Worm (Caenorhabditis elegans): ENCODE results near the gene R10D12.8.

Gene R10D12.8

ce11 chrV:13909400-13909799 is 43.7 kb downstream of the R10D12.8 start, which contains the start of gene C06B3.7 (continued):
- TF ChIP-seq nhr-47 (tag; optimal IDR thresholded peaks at IDR 0.05) (peak; percentile 83), pqm-1 (tag; optimal IDR thresholded peaks at IDR 0.05) (peak; percentile 46), lsy-2 (tag; optimal IDR thresholded peaks at IDR 0.05) (peak; percentile 74 to 85), ztf-4 (tag; optimal IDR thresholded peaks at IDR 0.05) (peak; percentile 81), nhr-28 (tag; optimal IDR thresholded peaks at IDR 0.05) (no peak), tbx-2 (tag; optimal IDR thresholded peaks at IDR 0.05) (peak; percentile 75), nhr-19 (GFP tag; conservative IDR thresholded peaks at IDR 0.05) (peak; percentile 96), aly-2 (tag; optimal IDR thresholded peaks at IDR 0.05) (no peak), ceh-88 (GFP tag; IDR thresholded peaks at IDR 0.05) (peak; percentile 33; the same call in 1 of the 2 replicates), skn-1 (tag; optimal IDR thresholded peaks at IDR 0.05) (peak; percentile 84), ceh-90 (tag; optimal IDR thresholded peaks at IDR 0.05) (peak; percentile 26)

ce11 chrV:13908916-13909176 is 44.2 kb downstream of the R10D12.8 start, which contains the start of gene C06B3.6:
TSS of gene C06B3.6 (minus strand) at chrV:13908967.
- no peak for TF ChIP-seq unc-130 (tag; optimal IDR thresholded peaks at IDR 0.05)
- peak; percentile 1; the same call in 1 of the 2 replicates for TF ChIP-seq ceh-88 (GFP tag; IDR thresholded peaks at IDR 0.05)
- TF ChIP-seq aha-1 (tag; optimal IDR thresholded peaks at IDR 0.05), result no peak
- no peak for TF ChIP-seq lin-15B (tag; optimal IDR thresholded peaks at IDR 0.05)
- no peak for TF ChIP-seq zip-4 (GFP tag; optimal IDR thresholded peaks at IDR 0.05)

ce11 chrV:13908120-13908915 is 44.8 kb downstream of the R10D12.8 start:
- peak; percentile 9 for TF ChIP-seq ceh-88 (GFP tag; IDR thresholded peaks at IDR 0.05)
- no peak for TF ChIP-seq jun-1 (tag; optimal IDR thresholded peaks at IDR 0.05)
- TF ChIP-seq elt-2 (tag; optimal IDR thresholded peaks at IDR 0.05), result peak; percentile 9
- TF ChIP-seq nhr-71 (tag; optimal IDR thresholded peaks at IDR 0.05), result peak; percentile 17
- no peak for TF ChIP-seq nhr-20 (tag; optimal IDR thresholded peaks at IDR 0.05)
- peak; percentile 12 for TF ChIP-seq ama-1 (optimal IDR thresholded peaks at IDR 0.05)
- peak in 1 of 6 experiments; percentile 6 for TF ChIP-seq elt-3 (tag; optimal IDR thresholded peaks at IDR 0.05)
- no peak for TF ChIP-seq ceh-63 (GFP tag; optimal IDR thresholded peaks at IDR 0.05)
- TF ChIP-seq zag-1 (tag; optimal IDR thresholded peaks at IDR 0.05), result no peak
- peak; percentile 39 for TF ChIP-seq nhr-85 (tag)
- no peak for TF ChIP-seq nhr-76 (tag; optimal IDR thresholded peaks at IDR 0.05)
- no peak for TF ChIP-seq nhr-90 (tag; optimal IDR thresholded peaks at IDR 0.05; ENCODE audit: poor library complexity)
- no peak for TF ChIP-seq egl-13 (tag; optimal IDR thresholded peaks at IDR 0.05)
- no peak for TF ChIP-seq sup-37 (GFP tag; optimal IDR thresholded peaks at IDR 0.05)
- no peak for TF ChIP-seq efl-3 (GFP tag; optimal IDR thresholded peaks at IDR 0.05)
- TF ChIP-seq lir-3 (tag; optimal IDR thresholded peaks at IDR 0.05; ENCODE audit: poor library complexity), result peak; percentile 17
- no peak for TF ChIP-seq ztf-11 (tag; optimal IDR thresholded peaks at IDR 0.05)
- TF ChIP-seq nhr-28 (tag; optimal IDR thresholded peaks at IDR 0.05), result no peak
- TF ChIP-seq unc-98 (GFP tag; IDR thresholded peaks at IDR 0.05), result no peak
- no peak for TF ChIP-seq fos-1 (tag; optimal IDR thresholded peaks at IDR 0.05)
- no peak for TF ChIP-seq hpl-2 (GFP tag; optimal IDR thresholded peaks at IDR 0.05)
- no peak for TF ChIP-seq rnt-1 (tag; optimal IDR thresholded peaks at IDR 0.05)
- no peak for TF ChIP-seq ces-1 (GFP tag; optimal IDR thresholded peaks at IDR 0.05)
- TF ChIP-seq irx-1 (tag; optimal IDR thresholded peaks at IDR 0.05), result no peak
- no peak for TF ChIP-seq fkh-10 (GFP tag; optimal IDR thresholded peaks at IDR 0.05)
- peak; percentile 61 for TF ChIP-seq pax-3 (tag; optimal IDR thresholded peaks at IDR 0.05)
- no peak for TF ChIP-seq ztf-4 (tag; optimal IDR thresholded peaks at IDR 0.05)
